Worm (Caenorhabditis elegans) whole organism, L1 larva: ENCODE measurements around the gene chup-1.

Source experiments
- C34B4.2 ChIP-seq: sonication (generic microtip); optimal IDR thresholded peaks from 2 replicates; lab custom pipeline; 2017; ENCODE audit warnings: mild to moderate bottlenecking, missing genetic modification characterization, missing compliant biosample characterization
- Y116A8C.19 ChIP-seq: sonication (generic microtip); optimal IDR thresholded peaks from 2 replicates; lab custom pipeline; 2016; ENCODE audit warnings: missing compliant biosample characterization, missing genetic modification characterization, borderline replicate concordance
- aha-1 ChIP-seq: fragments of 150-350 bp; optimal IDR thresholded peaks from 2 replicates; lab custom pipeline; 2014; ENCODE audit warnings: missing biosample characterization, missing genetic modification characterization
- ceh-82 ChIP-seq, 3 experiments: fragments of 150-350 bp in 1 of 3; sonication (generic microtip) in 2 of 3; optimal IDR thresholded peaks; 2 replicates each; lab custom pipeline; 2014 to 2017; ENCODE audit warnings: missing biosample characterization in 3 of 3, missing genetic modification characterization in 3 of 3
- dsc-1 ChIP-seq: sonication (generic microtip); optimal IDR thresholded peaks from 2 replicates; lab custom pipeline; 2016; ENCODE audit warnings: mild to moderate bottlenecking, missing genetic modification characterization, missing compliant biosample characterization
- fkh-4 ChIP-seq: sonication (generic microtip); optimal IDR thresholded peaks from 2 replicates; lab custom pipeline; 2016; ENCODE audit warnings: missing compliant biosample characterization, missing genetic modification characterization, borderline replicate concordance
- irx-1 ChIP-seq: sonication (generic microtip); optimal IDR thresholded peaks from 2 replicates; lab custom pipeline; 2016; ENCODE audit warnings: missing genetic modification characterization, missing compliant biosample characterization
- lin-13 ChIP-seq: fragments of 150-350 bp; optimal IDR thresholded peaks from 2 replicates; lab custom pipeline; 2014; ENCODE audit warnings: missing biosample characterization, missing genetic modification reagents, missing genetic modification characterization
- lin-39 ChIP-seq: fragments of 150-350 bp; optimal IDR thresholded peaks from 2 replicates; lab custom pipeline; 2014; ENCODE audit warnings: missing biosample characterization, missing genetic modification reagents, missing genetic modification characterization
- lir-3 ChIP-seq: sonication (generic microtip); optimal IDR thresholded peaks from 2 replicates; lab custom pipeline; 2016; ENCODE audit warnings: mild to moderate bottlenecking, missing genetic modification characterization, moderate library complexity, missing compliant biosample characterization; ENCODE audit not compliant: poor library complexity
- nhr-28 ChIP-seq: fragments of 150-350 bp; optimal IDR thresholded peaks from 2 replicates; lab custom pipeline; 2014; ENCODE audit warnings: missing biosample characterization, missing genetic modification characterization
- nhr-77 ChIP-seq: fragments of 150-350 bp; optimal IDR thresholded peaks from 2 replicates; lab custom pipeline; 2014; ENCODE audit warnings: missing biosample characterization, missing genetic modification characterization
- nhr-84 ChIP-seq: sonication (generic microtip); optimal IDR thresholded peaks from 2 replicates; lab custom pipeline; 2017; ENCODE audit warnings: missing biosample characterization, missing genetic modification characterization
- snu-23 ChIP-seq: sonication (generic microtip); optimal IDR thresholded peaks from 2 replicates; lab custom pipeline; 2016; ENCODE audit warnings: missing genetic modification characterization, missing compliant biosample characterization
- unc-30 ChIP-seq: sonication (generic microtip); optimal IDR thresholded peaks from 2 replicates; lab custom pipeline; 2017; ENCODE audit warnings: missing biosample characterization, missing genetic modification characterization
- xbp-1 ChIP-seq: sonication (generic microtip); optimal IDR thresholded peaks from 2 replicates; lab custom pipeline; 2016; ENCODE audit warnings: missing genetic modification characterization, missing compliant biosample characterization
- zip-4 ChIP-seq: fragments of 200-800 bp; sonication (Bioruptor generic); optimal IDR thresholded peaks from 2 replicates; lab custom pipeline; 2018; ENCODE audit warnings: mild to moderate bottlenecking, missing genetic modification characterization, moderate library complexity, missing compliant biosample characterization

The chup-1 gene

DNA sequence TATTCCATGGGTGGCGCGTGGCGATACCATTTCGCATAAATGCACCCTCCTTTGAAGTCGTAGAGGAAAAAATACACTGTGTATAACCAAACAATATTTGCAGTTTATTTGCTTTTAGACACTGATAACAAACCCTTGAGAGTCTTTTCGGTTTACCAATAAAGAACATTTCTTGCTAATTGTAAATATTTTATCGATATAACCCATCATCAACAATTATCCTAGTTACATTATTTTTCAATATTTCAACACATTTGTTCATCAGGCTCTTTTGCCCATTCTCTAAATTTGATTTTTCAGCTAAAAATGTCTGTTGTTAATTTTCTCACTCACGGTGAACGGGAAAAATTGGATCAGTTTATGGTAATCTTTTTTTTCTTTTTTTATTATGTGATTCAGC is 52.0 kb downstream of the chup-1 start, which contains the start of gene ubc-23:
TSS of gene ubc-23 (plus strand) at position 301 of the 400 bp plus-strand sequence.
- TF ChIP-seq Y116A8C.19 (tag; lab: Kevin White, UChicago) (no peak), lir-3 (tag; lab: Kevin White, UChicago) (no peak), unc-30 (no peak), lin-13 (no peak), snu-23 (GFP tag; lab: Kevin White, UChicago) (no peak), xbp-1 (tag; lab: Kevin White, UChicago) (no peak), lin-39 (no peak), ceh-82 (tag; optimal IDR thresholded peaks at IDR 0.05; lab: Kevin White, UChicago) (no peak), zip-4 (GFP tag; lab: Kevin White, UChicago) (no peak), C34B4.2 (tag; lab: Kevin White, UChicago) (no peak), aha-1 (tag; lab: Kevin White, UChicago) (no peak), irx-1 (tag; lab: Kevin White, UChicago) (no peak), nhr-84 (tag; lab: Kevin White, UChicago) (no peak), nhr-28 (tag; lab: Kevin White, UChicago) (no peak), nhr-77 (tag; lab: Kevin White, UChicago) (no peak), dsc-1 (tag; lab: Kevin White, UChicago) (no peak), fkh-4 (no peak)
